Worm (Caenorhabditis elegans) whole organism, L4 larva: ENCODE data around the gene W08F4.12.

ENCODE experiments used
- R02D3.7 ChIP-seq: fragments of 150-350 bp; sonication (generic microtip); optimal IDR thresholded peaks from 3 replicates; lab custom pipeline; 2014; ENCODE audit warnings: missing biosample characterization, missing genetic modification characterization
- Y105C5A.15 ChIP-seq: fragments of 200-800 bp; sonication (Bioruptor generic); IDR thresholded peaks from 2 replicates; pipeline ENCODE4 v1.3.6; 2022; ENCODE audit warnings: missing genetic modification characterization, missing compliant biosample characterization
- Y48G9A.11 ChIP-seq: fragments of 200-800 bp; sonication (Bioruptor generic); IDR thresholded peaks from 2 replicates; pipeline ENCODE4 v1.3.6; 2022; ENCODE audit warnings: missing genetic modification reagents, missing genetic modification characterization, missing compliant biosample characterization
- Y5F2A.4 ChIP-seq: fragments of 200-800 bp; sonication (Bioruptor generic); optimal IDR thresholded peaks from 2 replicates; lab custom pipeline; 2018; ENCODE audit warnings: mild to moderate bottlenecking, missing genetic modification characterization, missing compliant biosample characterization
- aha-1 ChIP-seq: fragments of 150-350 bp; peaks from one replicate; lab custom pipeline; 2014; ENCODE audit warnings: missing biosample characterization, missing genetic modification characterization
- aly-2 ChIP-seq: sonication (generic microtip); optimal IDR thresholded peaks from 2 replicates; lab custom pipeline; 2018; ENCODE audit warnings: missing biosample characterization, missing genetic modification characterization
- ama-1 ChIP-seq: fragments of 150-350 bp; optimal IDR thresholded peaks from 2 replicates; lab custom pipeline; 2014; ENCODE audit warnings: inconsistent platforms, mixed read lengths
- arid-1 ChIP-seq: fragments of 200-800 bp; sonication (Bioruptor generic); conservative IDR thresholded peaks from 2 replicates; pipeline ENCODE4 v1.3.6; 2022; ENCODE audit warnings: missing genetic modification reagents, missing genetic modification characterization, missing compliant biosample characterization
- attf-4 ChIP-seq: sonication (generic microtip); optimal IDR thresholded peaks from 3 replicates; lab custom pipeline; 2017; ENCODE audit warnings: missing biosample characterization, missing genetic modification characterization
- ceh-20 ChIP-seq: fragments of 200-800 bp; sonication (Bioruptor generic); IDR thresholded peaks from 2 replicates; pipeline ENCODE4 v1.3.6; 2022; ENCODE audit warnings: missing genetic modification reagents, missing genetic modification characterization, missing compliant biosample characterization
- ceh-28 ChIP-seq: fragments of 150-350 bp; optimal IDR thresholded peaks from 2 replicates; lab custom pipeline; 2014; ENCODE audit warnings: missing biosample characterization, missing genetic modification reagents, missing genetic modification characterization
- ceh-32 ChIP-seq: sonication (generic microtip); optimal IDR thresholded peaks from 2 replicates; lab custom pipeline; 2016; ENCODE audit warnings: mild to moderate bottlenecking, missing genetic modification characterization, missing compliant biosample characterization; ENCODE audit not compliant: poor library complexity
- ceh-82 ChIP-seq: sonication (generic microtip); optimal IDR thresholded peaks from 2 replicates; lab custom pipeline; 2017; ENCODE audit warnings: missing biosample characterization, missing genetic modification characterization
- ces-1 ChIP-seq: fragments of 150-350 bp; sonication (generic microtip); optimal IDR thresholded peaks from 4 replicates; lab custom pipeline; 2014; ENCODE audit warnings: missing biosample characterization, missing genetic modification reagents, missing genetic modification characterization
- ctbp-1 ChIP-seq: fragments of 200-800 bp; sonication (Bioruptor generic); IDR thresholded peaks from 2 replicates; pipeline ENCODE4 v1.3.6; 2022; ENCODE audit warnings: missing genetic modification reagents, missing genetic modification characterization, missing compliant biosample characterization
- daf-16 ChIP-seq, 3 experiments: sonication (generic microtip); optimal IDR thresholded peaks; 2 replicates each; lab custom pipeline; 2016 to 2017; ENCODE audit warnings: missing genetic modification characterization in 3 of 3, missing genetic modification reagents in 3 of 3, mild to moderate bottlenecking in 2 of 3, missing compliant biosample characterization in 2 of 3, missing biosample characterization in 1 of 3, moderate library complexity in 1 of 3
- hlh-11 ChIP-seq: fragments of 200-800 bp; sonication (Bioruptor generic); optimal IDR thresholded peaks from 2 replicates; lab custom pipeline; 2018; ENCODE audit warnings: mild to moderate bottlenecking, missing genetic modification characterization, missing compliant biosample characterization
- hlh-30 ChIP-seq: sonication (generic microtip); optimal IDR thresholded peaks from 2 replicates; lab custom pipeline; 2017; ENCODE audit warnings: antibody characterized with exemption, mild to moderate bottlenecking, missing genetic modification characterization, missing compliant biosample characterization; ENCODE audit not compliant: insufficient read depth
- hmg-1.1 ChIP-seq: fragments of 200-800 bp; sonication (Bioruptor generic); IDR thresholded peaks from 2 replicates; pipeline ENCODE4 v1.3.6; 2022; ENCODE audit warnings: missing genetic modification reagents, missing genetic modification characterization, missing compliant biosample characterization
- jun-1 ChIP-seq: fragments of 150-350 bp; optimal IDR thresholded peaks from 2 replicates; lab custom pipeline; 2014; ENCODE audit warnings: missing biosample characterization, missing genetic modification reagents, missing genetic modification characterization
- lin-13 ChIP-seq: fragments of 150-350 bp; optimal IDR thresholded peaks from 2 replicates; lab custom pipeline; 2014; ENCODE audit warnings: missing biosample characterization, missing genetic modification reagents, missing genetic modification characterization
- lin-38 ChIP-seq: fragments of 200-800 bp; sonication (Bioruptor generic); IDR thresholded peaks from 2 replicates; pipeline ENCODE4 v1.3.6; 2022; ENCODE audit warnings: missing genetic modification reagents, missing genetic modification characterization, missing compliant biosample characterization
- lin-39 ChIP-seq: fragments of 150-350 bp; optimal IDR thresholded peaks from 2 replicates; lab custom pipeline; 2014; ENCODE audit warnings: missing biosample characterization, missing genetic modification reagents, missing genetic modification characterization
- lsy-2 ChIP-seq, 2 experiments: fragments of 150-350 bp in 1 of 2; sonication (generic microtip) in 1 of 2; optimal IDR thresholded peaks; 2 replicates each; lab custom pipeline; 2014 to 2017; ENCODE audit warnings: missing biosample characterization in 2 of 2, missing genetic modification characterization in 2 of 2
- mdl-1 ChIP-seq, 2 experiments: fragments of 150-350 bp in 1 of 2; sonication (generic microtip) in 1 of 2; optimal IDR thresholded peaks; 2 replicates each; lab custom pipeline; 2014 to 2017; ENCODE audit warnings: missing biosample characterization in 2 of 2, missing genetic modification characterization in 2 of 2
- mep-1 ChIP-seq: fragments of 150-350 bp; sonication (generic microtip); optimal IDR thresholded peaks from 3 replicates; lab custom pipeline; 2014; ENCODE audit warnings: missing biosample characterization, missing genetic modification characterization
- mes-2 ChIP-seq: sonication (generic microtip); optimal IDR thresholded peaks from 2 replicates; lab custom pipeline; 2016; ENCODE audit warnings: missing genotype, mild to moderate bottlenecking, missing genetic modification characterization, missing compliant biosample characterization; ENCODE audit not compliant: poor library complexity, severe bottlenecking
- mxl-2 ChIP-seq: fragments of 200-800 bp; sonication (Bioruptor generic); conservative IDR thresholded peaks from 2 replicates; pipeline ENCODE4 v1.3.6; 2022; ENCODE audit warnings: missing genetic modification reagents, missing genetic modification characterization, missing compliant biosample characterization
- nhr-102 ChIP-seq: sonication (generic microtip); optimal IDR thresholded peaks from 2 replicates; lab custom pipeline; 2016; ENCODE audit warnings: mild to moderate bottlenecking, missing genetic modification characterization, moderate library complexity, missing compliant biosample characterization
- nhr-11 ChIP-seq: fragments of 150-350 bp; optimal IDR thresholded peaks from 2 replicates; lab custom pipeline; 2014; ENCODE audit warnings: missing biosample characterization, missing genetic modification characterization
- nhr-25 ChIP-seq: sonication (generic microtip); optimal IDR thresholded peaks from 2 replicates; lab custom pipeline; 2017; ENCODE audit warnings: missing genetic modification characterization, mild to moderate bottlenecking, missing compliant biosample characterization, antibody characterized with exemption, moderate library complexity, borderline replicate concordance; ENCODE audit not compliant: insufficient read depth
- nhr-28 ChIP-seq: fragments of 150-350 bp; optimal IDR thresholded peaks from 2 replicates; lab custom pipeline; 2014; ENCODE audit warnings: missing biosample characterization, missing genetic modification characterization
- nhr-42 ChIP-seq: fragments of 200-800 bp; sonication (Bioruptor generic); IDR thresholded peaks from 2 replicates; pipeline ENCODE4 v1.3.6; 2022; ENCODE audit warnings: missing genetic modification characterization, missing compliant biosample characterization
- nhr-76 ChIP-seq: fragments of 150-350 bp; optimal IDR thresholded peaks from 2 replicates; lab custom pipeline; 2014; ENCODE audit warnings: missing biosample characterization, missing genetic modification characterization
- pha-4 ChIP-seq, 2 experiments: fragments of 150-350 bp in 1 of 2; fragments of 200-800 bp in 1 of 2; sonication (Bioruptor generic) in 1 of 2; IDR thresholded peaks in 1 of 2; optimal IDR thresholded peaks in 1 of 2; 2 replicates each; pipeline versions ENCODE4 v1.3.6 to Lab custom; 2014 to 2022; ENCODE audit warnings: missing genetic modification characterization in 2 of 2, missing genetic modification reagents in 2 of 2, missing biosample characterization in 1 of 2, missing compliant biosample characterization in 1 of 2
- php-3 ChIP-seq: fragments of 200-800 bp; sonication (Bioruptor generic); IDR thresholded peaks from 2 replicates; pipeline ENCODE4 v1.3.6; 2022; ENCODE audit warnings: missing genetic modification reagents, missing genetic modification characterization, missing compliant biosample characterization
- pqm-1 ChIP-seq: sonication (generic microtip); optimal IDR thresholded peaks from 2 replicates; lab custom pipeline; 2017; ENCODE audit warnings: missing biosample characterization, missing genetic modification characterization
- saeg-2 ChIP-seq: fragments of 200-800 bp; sonication (Bioruptor generic); IDR thresholded peaks from 2 replicates; pipeline ENCODE4 v1.3.6; 2022; ENCODE audit warnings: missing genetic modification reagents, missing genetic modification characterization, missing compliant biosample characterization
- skn-1 ChIP-seq: fragments of 150-350 bp; optimal IDR thresholded peaks from 2 replicates; lab custom pipeline; 2014; ENCODE audit warnings: missing biosample characterization, missing genetic modification characterization
- snpc-1.2 ChIP-seq: fragments of 200-800 bp; sonication (Bioruptor generic); IDR thresholded peaks from 2 replicates; pipeline ENCODE4 v1.3.6; 2022; ENCODE audit warnings: missing genetic modification reagents, missing genetic modification characterization, missing compliant biosample characterization
- snpc-4 ChIP-seq: fragments of 150-350 bp; optimal IDR thresholded peaks from 2 replicates; lab custom pipeline; 2014; ENCODE audit warnings: missing biosample characterization, missing genetic modification characterization
- spr-1 ChIP-seq: sonication (generic microtip); optimal IDR thresholded peaks from 2 replicates; lab custom pipeline; 2016; ENCODE audit warnings: mild to moderate bottlenecking, missing genetic modification characterization, missing compliant biosample characterization
- tra-1 ChIP-seq: fragments of 200-800 bp; sonication (Bioruptor generic); IDR thresholded peaks from 2 replicates; pipeline ENCODE4 v1.3.6; 2022; ENCODE audit warnings: missing genetic modification reagents, missing genetic modification characterization, missing compliant biosample characterization
- unc-39 ChIP-seq: sonication (generic microtip); optimal IDR thresholded peaks from 2 replicates; lab custom pipeline; 2017; ENCODE audit warnings: missing biosample characterization, missing genetic modification characterization
- vab-7 ChIP-seq: fragments of 200-800 bp; sonication (Bioruptor generic); IDR thresholded peaks from 2 replicates; pipeline ENCODE4 v1.3.6; 2022; ENCODE audit warnings: missing genetic modification reagents, missing genetic modification characterization, missing compliant biosample characterization
- zfp-2 ChIP-seq: sonication (generic microtip); optimal IDR thresholded peaks from 2 replicates; lab custom pipeline; 2016; ENCODE audit warnings: mild to moderate bottlenecking, missing genetic modification characterization, missing compliant biosample characterization
- zip-11 ChIP-seq: fragments of 200-800 bp; sonication (Bioruptor generic); IDR thresholded peaks from 2 replicates; pipeline ENCODE4 v1.3.6; 2022; ENCODE audit warnings: missing genetic modification characterization, missing compliant biosample characterization
- zip-2 ChIP-seq: fragments of 150-350 bp; optimal IDR thresholded peaks from 2 replicates; lab custom pipeline; 2014; ENCODE audit warnings: missing biosample characterization, missing genetic modification characterization
- ztf-7 ChIP-seq: fragments of 150-350 bp; optimal IDR thresholded peaks from 2 replicates; lab custom pipeline; 2014; ENCODE audit warnings: missing biosample characterization, missing genetic modification characterization

Gene W08F4.12

DNA sequence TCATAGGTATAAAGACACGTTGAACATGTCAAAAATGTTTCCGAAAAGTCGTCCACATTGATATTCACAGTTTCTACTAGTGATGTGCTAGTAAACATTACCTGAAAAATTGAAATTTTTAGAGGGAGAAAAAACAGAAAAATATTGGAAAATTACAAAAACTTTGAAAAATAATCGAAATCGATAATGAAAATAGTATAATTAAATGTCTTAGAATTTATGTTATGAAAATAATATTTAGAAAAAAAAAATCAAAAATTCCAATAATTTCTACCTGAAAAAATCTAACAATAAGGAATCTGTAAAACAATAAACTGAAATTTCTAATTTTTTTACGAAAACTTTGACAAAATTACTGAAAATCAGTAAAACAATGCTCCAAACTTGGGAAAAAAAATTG is 17.8 kb upstream of the W08F4.12 start, which contains the start of gene nhl-3:
Gene nhl-3, minus strand, starts transcription at position 101 of the 400 bp plus-strand sequence.
- TF ChIP-seq skn-1, result no peak
- no peak for TF ChIP-seq zip-11 (GFP tag; lab: Robert Waterston, UW)
- TF ChIP-seq hmg-1.1 (GFP tag; lab: Robert Waterston, UW), result no peak
- TF ChIP-seq unc-39 (tag; lab: Kevin White, UChicago), result no peak
- no peak for TF ChIP-seq ceh-20
- no peak for TF ChIP-seq arid-1
- TF ChIP-seq ztf-7 (tag; lab: Kevin White, UChicago), result no peak
- no peak for TF ChIP-seq ceh-82 (tag; lab: Kevin White, UChicago)
- TF ChIP-seq Y48G9A.11 (GFP tag; lab: Robert Waterston, UW), result no peak
- TF ChIP-seq Y105C5A.15 (GFP tag; lab: Robert Waterston, UW), result no peak
- no peak for TF ChIP-seq zip-2 (tag; lab: Kevin White, UChicago)
- TF ChIP-seq ces-1 (GFP tag; lab: Kevin White, UChicago), result no peak
- TF ChIP-seq attf-4 (tag; lab: Kevin White, UChicago), result no peak
- no peak for TF ChIP-seq saeg-2 (GFP tag; lab: Robert Waterston, UW)

DNA sequence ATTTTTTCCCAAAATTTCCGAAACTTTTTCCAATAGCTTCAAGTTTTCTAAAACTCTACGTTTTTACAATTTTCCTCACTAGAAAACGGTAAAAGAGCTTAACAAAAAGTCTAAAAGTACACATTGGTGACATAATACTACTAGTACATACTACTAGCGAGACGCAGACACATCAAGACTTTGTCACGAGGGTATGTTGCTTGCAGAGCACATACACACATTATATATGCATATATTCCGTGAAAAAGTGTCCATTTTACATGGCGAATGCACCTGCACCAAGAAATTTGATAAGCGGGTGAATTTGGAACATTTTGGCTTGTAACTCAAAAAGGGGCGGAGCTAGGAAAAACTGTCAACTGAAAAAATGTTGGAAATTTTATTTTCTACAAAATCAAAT is 17.1 kb upstream of the W08F4.12 start:
- TF ChIP-seq aha-1 (no peak), nhr-76 (tag; lab: Kevin White, UChicago) (no peak), nhr-11 (no peak), mes-2 (tag; lab: Kevin White, UChicago) (peak; percentile 51), mep-1 (tag; lab: Kevin White, UChicago) (peak; percentile 42), pqm-1 (tag; lab: Kevin White, UChicago) (no peak), ceh-28 (tag; lab: Kevin White, UChicago) (no peak), hlh-11 (tag; lab: Kevin White, UChicago) (peak; percentile 21), zip-2 (tag; lab: Kevin White, UChicago) (no peak), snpc-1.2 (GFP tag; lab: Robert Waterston, UW) (no peak), pha-4 (GFP tag; IDR thresholded peaks at IDR 0.05; lab: Robert Waterston, UW) (no peak), pha-4 (tag; optimal IDR thresholded peaks at IDR 0.05; lab: Kevin White, UChicago) (peak; percentile 70), aly-2 (no peak), zip-11 (GFP tag; lab: Robert Waterston, UW) (no peak), tra-1 (GFP tag; lab: Robert Waterston, UW) (no peak), ceh-32 (tag; lab: Kevin White, UChicago) (no peak), Y105C5A.15 (GFP tag; lab: Robert Waterston, UW) (no peak), nhr-102 (tag; lab: Kevin White, UChicago) (no peak), jun-1 (tag; lab: Kevin White, UChicago) (no peak), lsy-2 (tag; optimal IDR thresholded peaks at IDR 0.05; lab: Kevin White, UChicago) (peak in 1 of 2 experiments; percentile 52), snpc-4 (tag; lab: Kevin White, UChicago) (no peak), hmg-1.1 (GFP tag; lab: Robert Waterston, UW) (peak; percentile 17; the same call in 1 of the 2 replicates), lin-13 (GFP tag; lab: Kevin White, UChicago) (no peak), lin-39 (tag; lab: Kevin White, UChicago) (no peak), attf-4 (tag; lab: Kevin White, UChicago) (no peak), R02D3.7 (tag; lab: Kevin White, UChicago) (no peak), Y5F2A.4 (GFP tag; lab: Kevin White, UChicago) (no peak), arid-1 (no peak), daf-16 (GFP tag; optimal IDR thresholded peaks at IDR 0.05; lab: Kevin White, UChicago) (no peak), daf-16 (tag; optimal IDR thresholded peaks at IDR 0.05; lab: Kevin White, UChicago) (no peak), mxl-2 (GFP tag; lab: Robert Waterston, UW) (no peak), ctbp-1 (GFP tag; lab: Robert Waterston, UW) (no peak), spr-1 (no peak), vab-7 (GFP tag; lab: Robert Waterston, UW) (no peak), nhr-28 (no peak), php-3 (GFP tag; lab: Robert Waterston, UW) (no peak), mdl-1 (tag; optimal IDR thresholded peaks at IDR 0.05; lab: Kevin White, UChicago) (peak in 1 of 2 experiments; percentile 79), zfp-2 (tag; lab: Kevin White, UChicago) (no peak), lin-38 (GFP tag; lab: Robert Waterston, UW) (no peak), ama-1 (lab: Kevin White, UChicago) (no peak), nhr-42 (GFP tag; lab: Robert Waterston, UW) (no peak), nhr-25 (tag; lab: Kevin White, UChicago) (no peak), hlh-30 (peak; percentile 88)
